Fruit fly (Drosophila melanogaster): ENCODE data around the gene CG4911.

Gene CG4911

DNA sequence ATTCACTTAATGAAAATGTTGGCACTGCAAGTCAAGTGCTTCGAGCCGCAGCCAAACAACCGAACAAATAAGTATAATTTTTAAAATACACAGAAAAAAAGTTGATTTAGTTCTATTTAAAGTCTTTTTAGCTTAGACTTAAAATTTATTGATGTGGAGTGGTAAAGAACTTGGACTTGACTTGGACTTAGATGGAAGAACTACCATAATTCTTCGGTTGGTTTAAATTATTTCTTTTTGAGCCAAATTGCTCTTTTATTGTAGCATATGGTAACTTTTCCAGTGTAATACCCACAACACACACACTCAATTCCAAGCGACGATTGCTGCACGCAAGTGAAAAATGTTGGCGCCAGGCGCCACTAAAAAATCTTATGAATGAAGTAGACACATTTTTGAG is 44.5 kb downstream of the CG4911 start (continued):
- TF ChIP-seq tap (tag; optimal IDR thresholded peaks at IDR 0.05) (no peak), CG3163 (GFP tag; optimal IDR thresholded peaks at IDR 0.05) (no peak), phol (tag; optimal IDR thresholded peaks at IDR 0.05) (peak; percentile 59), pb (GFP tag; optimal IDR thresholded peaks at IDR 0.05) (no peak), gem (tag; optimal IDR thresholded peaks at IDR 0.05) (peak; percentile 73), CG17829 (tag; optimal IDR thresholded peaks at IDR 0.05) (peak; percentile 55), CG13296 (GFP tag; optimal IDR thresholded peaks at IDR 0.05) (no peak), CG4328 (GFP tag; optimal IDR thresholded peaks at IDR 0.05) (no peak), CG1832 (GFP tag; optimal IDR thresholded peaks at IDR 0.05) (no peak), da (GFP tag; optimal IDR thresholded peaks at IDR 0.05) (no peak), Jarid2 (GFP tag; optimal IDR thresholded peaks at IDR 0.05) (no peak), hkb (optimal IDR thresholded peaks at IDR 0.05) (no peak), hkb (GFP tag; IDR thresholded peaks at IDR 0.05) (peak; percentile 50; the same call in 1 of the 2 replicates), pita (GFP tag; optimal IDR thresholded peaks at IDR 0.05) (no peak), MBD-R2 (GFP tag; IDR thresholded peaks at IDR 0.05) (no peak), CG32532 (GFP tag; IDR thresholded peaks at IDR 0.05) (no peak), CG11456 (GFP tag; IDR thresholded peaks at IDR 0.05) (no peak), klu (GFP tag; IDR thresholded peaks at IDR 0.05) (no peak), Sry-β (GFP tag; optimal IDR thresholded peaks at IDR 0.05) (no peak), jing (GFP tag; optimal IDR thresholded peaks at IDR 0.05) (peak; percentile 12), run (tag; optimal IDR thresholded peaks at IDR 0.05) (no peak), ERR (GFP tag; optimal IDR thresholded peaks at IDR 0.05) (no peak), danr (GFP tag; IDR thresholded peaks at IDR 0.05) (no peak), TFAM (GFP tag; optimal IDR thresholded peaks at IDR 0.05) (no peak), Hr51 (GFP tag; optimal IDR thresholded peaks at IDR 0.05) (peak in 1 of 2 experiments; percentile 27), CG7786 (GFP tag; optimal IDR thresholded peaks at IDR 0.05) (no peak), ems (GFP tag; optimal IDR thresholded peaks at IDR 0.05) (no peak), slp2 (GFP tag; optimal IDR thresholded peaks at IDR 0.05) (peak; percentile 19), CG18476 (GFP tag; optimal IDR thresholded peaks at IDR 0.05) (peak; percentile 26), CG2875 (GFP tag; optimal IDR thresholded peaks at IDR 0.05) (peak; percentile 6), Sin3A (optimal IDR thresholded peaks at IDR 0.05) (no peak), CG16815 (GFP tag; optimal IDR thresholded peaks at IDR 0.05) (peak; percentile 36), zfh1 (GFP tag; IDR thresholded peaks at IDR 0.05) (peak; percentile 52; the same call in 1 of the 3 replicates), Spps (tag; optimal IDR thresholded peaks at IDR 0.05) (peak; percentile 26), CG11093 (GFP tag; IDR thresholded peaks at IDR 0.05) (peak; percentile 43; the same call in 1 of the 3 replicates), Med (GFP tag) (peak; percentile 83)

DNA sequence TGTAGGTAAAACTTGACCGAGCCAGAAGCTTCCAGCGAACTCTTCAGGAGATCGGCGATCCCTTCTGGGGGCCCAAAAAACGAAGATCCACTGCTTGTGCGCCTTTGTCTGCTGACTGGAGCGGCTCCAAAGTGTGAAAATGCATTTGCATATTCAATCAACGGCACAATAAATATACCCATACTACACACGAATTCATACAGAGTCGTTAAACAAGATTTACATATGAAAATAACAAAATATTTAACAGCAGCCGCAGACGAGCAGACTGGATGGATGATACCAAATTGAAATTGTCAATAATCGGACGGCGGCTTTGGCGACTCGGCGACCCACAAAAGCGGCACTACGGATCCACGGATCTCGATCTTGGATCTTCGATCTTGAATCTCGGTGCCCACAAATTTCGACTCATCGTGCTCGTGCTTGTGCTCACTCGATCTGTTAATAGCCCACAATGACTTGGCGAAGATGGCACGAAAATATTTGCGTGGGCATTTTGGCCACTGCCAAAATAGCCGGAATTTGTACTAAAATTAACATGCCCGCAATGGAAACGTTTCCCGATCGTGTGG is 45.3 kb downstream of the CG4911 start:
- TF ChIP-seq CG1233 (GFP tag; optimal IDR thresholded peaks at IDR 0.05), result no peak
- no peak for TF ChIP-seq CG9932 (GFP tag; IDR thresholded peaks at IDR 0.05)
- TF ChIP-seq Awh (GFP tag; IDR thresholded peaks at IDR 0.05), result peak; percentile 69
- TF ChIP-seq vvl (GFP tag; IDR thresholded peaks at IDR 0.05), result peak; percentile 84
- peak; percentile 97 for TF ChIP-seq CG13894 (tag; optimal IDR thresholded peaks at IDR 0.05)
- peak; percentile 2 for TF ChIP-seq CG12769 (tag; optimal IDR thresholded peaks at IDR 0.05)
- TF ChIP-seq z (GFP tag; IDR thresholded peaks at IDR 0.05), result 0 out of 3 replicates have a peak, but pooled peaks have one; percentile 31
- TF ChIP-seq CG9817 (tag; optimal IDR thresholded peaks at IDR 0.05), result no peak
- TF ChIP-seq Sry-β (GFP tag; optimal IDR thresholded peaks at IDR 0.05), result no peak
- peak; percentile 46 for TF ChIP-seq abd-A (tag; optimal IDR thresholded peaks at IDR 0.05)
- TF ChIP-seq CG6765 (GFP tag; optimal IDR thresholded peaks at IDR 0.05), result no peak
- TF ChIP-seq sd (tag; optimal IDR thresholded peaks at IDR 0.05), result peak; percentile 70
- TF ChIP-seq CG4730 (GFP tag; IDR thresholded peaks at IDR 0.05), result no peak
- TF ChIP-seq MTF-1 (GFP tag; optimal IDR thresholded peaks at IDR 0.05; ENCODE audit: borderline replicate concordance), result no peak
- 0 out of 4 replicates have a peak, but pooled peaks have one; percentile 37 for TF ChIP-seq chinmo (GFP tag; IDR thresholded peaks at IDR 0.05; ENCODE audit: partially characterized antibody)
- no peak for TF ChIP-seq Gsc (GFP tag; IDR thresholded peaks at IDR 0.05)
- TF ChIP-seq CG10543 (GFP tag; optimal IDR thresholded peaks at IDR 0.05), result peak; percentile 28
- no peak for TF ChIP-seq dan (GFP tag; IDR thresholded peaks at IDR 0.05)
